Fruit fly (Drosophila melanogaster) whole organism, embryonic: Measurements from ENCODE around the gene Ran-like.

Source experiments
- Bgb ChIP-seq: fragments of 200-800 bp; sonication (Bioruptor generic); IDR thresholded peaks from 2 replicates; pipeline ENCODE4 v1.3.6; 2022; ENCODE audit warnings: missing biosample characterization, missing genetic modification characterization; ENCODE audit not compliant: partially characterized antibody
- CG10462 ChIP-seq: fragments of 200-800 bp; sonication (Bioruptor generic); optimal IDR thresholded peaks from 2 replicates; lab custom pipeline; 2016; ENCODE audit warnings: missing biosample characterization, missing genetic modification characterization
- CG10565 ChIP-seq: fragments of 200-800 bp; sonication (Bioruptor generic); optimal IDR thresholded peaks from 3 replicates; lab custom pipeline; 2016; ENCODE audit warnings: missing biosample characterization, mild to moderate bottlenecking, missing genetic modification characterization
- CG11247 ChIP-seq: fragments of 200-800 bp; sonication (Bioruptor generic); IDR thresholded peaks from 2 replicates; pipeline ENCODE4 v1.3.6; 2022; ENCODE audit warnings: missing biosample characterization, missing genetic modification characterization
- CG12236 ChIP-seq: fragments of 200-800 bp; sonication (Bioruptor generic); optimal IDR thresholded peaks from 2 replicates; lab custom pipeline; 2016; ENCODE audit warnings: missing biosample characterization, missing genetic modification characterization
- CG13894 ChIP-seq: fragments of 200-800 bp; sonication (Bioruptor generic); optimal IDR thresholded peaks from 3 replicates; lab custom pipeline; 2018; ENCODE audit warnings: missing biosample characterization, mild to moderate bottlenecking, missing genetic modification characterization, moderate library complexity
- CG15011 ChIP-seq: fragments of 200-800 bp; sonication (Bioruptor generic); optimal IDR thresholded peaks from 3 replicates; lab custom pipeline; 2018; ENCODE audit warnings: missing biosample characterization, mild to moderate bottlenecking, missing genetic modification characterization
- CG17385 ChIP-seq: fragments of 200-800 bp; sonication (Bioruptor generic); optimal IDR thresholded peaks from 3 replicates; lab custom pipeline; 2018; ENCODE audit warnings: missing biosample characterization, mild to moderate bottlenecking, missing genetic modification characterization
- CG17568 ChIP-seq: fragments of 200-800 bp; sonication (Bioruptor generic); optimal IDR thresholded peaks from 2 replicates; lab custom pipeline; 2018; ENCODE audit warnings: missing biosample characterization, mild to moderate bottlenecking, missing genetic modification characterization, moderate library complexity
- CG17912 ChIP-seq: fragments of 200-800 bp; sonication (Bioruptor generic); optimal IDR thresholded peaks from 2 replicates; lab custom pipeline; 2018; ENCODE audit warnings: missing biosample characterization, mild to moderate bottlenecking, missing genetic modification characterization
- CG18764 ChIP-seq: fragments of 200-800 bp; sonication (Bioruptor generic); optimal IDR thresholded peaks from 3 replicates; lab custom pipeline; 2016; ENCODE audit warnings: missing biosample characterization, missing genetic modification characterization
- CG34422 ChIP-seq: fragments of 200-800 bp; sonication (Bioruptor generic); IDR thresholded peaks from 3 replicates; pipeline ENCODE4 v1.3.6; 2022; ENCODE audit warnings: missing biosample characterization, missing genetic modification characterization
- CG4404 ChIP-seq: fragments of 200-800 bp; sonication (Bioruptor generic); IDR thresholded peaks from 2 replicates; pipeline ENCODE4 v1.3.6; 2022; ENCODE audit warnings: missing biosample characterization, missing genetic modification characterization
- CG6813 ChIP-seq: fragments of 200-800 bp; sonication (Bioruptor generic); optimal IDR thresholded peaks from 2 replicates; lab custom pipeline; 2017; ENCODE audit warnings: missing biosample characterization, missing genetic modification characterization, mild to moderate bottlenecking, moderate library complexity, missing genetic modification reagents
- CG7928 ChIP-seq: fragments of 200-800 bp; sonication (Bioruptor generic); optimal IDR thresholded peaks from 2 replicates; lab custom pipeline; 2017; ENCODE audit warnings: missing biosample characterization, mild to moderate bottlenecking, missing genetic modification characterization
- CG8290 ChIP-seq, 3 experiments: fragments of 200-800 bp; sonication (Bioruptor generic); optimal IDR thresholded peaks; 2 replicates each; lab custom pipeline; 2016 to 2019; ENCODE audit warnings: missing biosample characterization in 3 of 3, missing genetic modification characterization in 3 of 3, mild to moderate bottlenecking in 2 of 3, moderate library complexity in 1 of 3
- CG8478 ChIP-seq: fragments of >200 bp; optimal IDR thresholded peaks from 2 replicates; lab custom pipeline; 2018
- CG9215 ChIP-seq: fragments of 200-800 bp; sonication (Bioruptor generic); IDR thresholded peaks from 2 replicates; pipeline ENCODE4 v1.3.6; 2022; ENCODE audit warnings: missing biosample characterization, missing genetic modification characterization
- D19B ChIP-seq: fragments of 200-800 bp; sonication (Bioruptor generic); optimal IDR thresholded peaks from 2 replicates; lab custom pipeline; 2017; ENCODE audit warnings: missing biosample characterization, mild to moderate bottlenecking, missing genetic modification characterization
- Doc2 ChIP-seq: fragments of 200-800 bp; sonication (Bioruptor generic); IDR thresholded peaks from 2 replicates; pipeline ENCODE4 v1.3.6; 2022; ENCODE audit warnings: missing biosample characterization, missing genetic modification characterization
- Drgx ChIP-seq: fragments of 200-800 bp; sonication (Bioruptor generic); IDR thresholded peaks from 2 replicates; pipeline ENCODE4 v1.3.6; 2022; ENCODE audit warnings: missing biosample characterization, missing genetic modification characterization
- NC2β ChIP-seq: fragments of 200-800 bp; sonication (Bioruptor generic); optimal IDR thresholded peaks from 2 replicates; lab custom pipeline; 2016; ENCODE audit warnings: missing biosample characterization, missing genetic modification characterization
- NK7.1 ChIP-seq: fragments of 200-800 bp; sonication (Bioruptor generic); optimal IDR thresholded peaks from 3 replicates; lab custom pipeline; 2016; ENCODE audit warnings: missing biosample characterization, missing genetic modification characterization
- Poxn ChIP-seq: fragments of 200-800 bp; sonication (Bioruptor generic); IDR thresholded peaks from 2 replicates; pipeline ENCODE4 v1.3.6; 2022; ENCODE audit warnings: missing biosample characterization, missing genetic modification characterization
- Trl ChIP-seq, 3 experiments: fragments of >200 bp in 2 of 3; fragments of 200-800 bp in 1 of 3; sonication (Bioruptor generic) in 1 of 3; optimal IDR thresholded peaks; 2 replicates in 1 of 3; 3 replicates in 2 of 3; lab custom pipeline; 2016 to 2017; ENCODE audit warnings: missing biosample characterization in 1 of 3, missing genetic modification characterization in 1 of 3
- Usf ChIP-seq: fragments of 200-800 bp; sonication (Bioruptor generic); optimal IDR thresholded peaks from 2 replicates; lab custom pipeline; 2017; ENCODE audit warnings: missing genotype, missing biosample characterization, missing genetic modification characterization
- Vsx1 ChIP-seq: fragments of 200-800 bp; sonication (Bioruptor generic); optimal IDR thresholded peaks from 2 replicates; lab custom pipeline; 2017; ENCODE audit warnings: missing biosample characterization, mild to moderate bottlenecking, missing genetic modification characterization, missing genetic modification reagents
- ap ChIP-seq: fragments of 200-800 bp; sonication (Bioruptor generic); IDR thresholded peaks from 2 replicates; pipeline ENCODE4 v1.3.6; 2022; ENCODE audit warnings: missing biosample characterization, missing genetic modification characterization
- ara ChIP-seq: fragments of 200-800 bp; sonication (Bioruptor generic); IDR thresholded peaks from 2 replicates; pipeline ENCODE4 v1.3.6; 2022; ENCODE audit warnings: missing biosample characterization, missing genetic modification characterization
- bab2 ChIP-seq: fragments of 200-800 bp; sonication (Bioruptor generic); optimal IDR thresholded peaks from 2 replicates; lab custom pipeline; 2016; ENCODE audit warnings: missing biosample characterization, missing genetic modification characterization
- cas ChIP-seq: fragments of 200-800 bp; sonication (Bioruptor generic); IDR thresholded peaks from 2 replicates; pipeline ENCODE4 v1.3.6; 2022; ENCODE audit warnings: missing biosample characterization, missing genetic modification characterization
- ewg ChIP-seq: fragments of 200-800 bp; sonication (Bioruptor generic); optimal IDR thresholded peaks from 3 replicates; lab custom pipeline; 2017; ENCODE audit warnings: mild to moderate bottlenecking, missing biosample characterization, missing genetic modification reagents, missing genetic modification characterization
- fd96Cb ChIP-seq: fragments of 200-800 bp; sonication (Bioruptor generic); optimal IDR thresholded peaks from 2 replicates; lab custom pipeline; 2018; ENCODE audit warnings: missing biosample characterization, mild to moderate bottlenecking, missing genetic modification characterization, moderate library complexity
- h ChIP-seq: fragments of >200 bp; optimal IDR thresholded peaks from 2 replicates; lab custom pipeline; 2017
- ham ChIP-seq: fragments of 200-800 bp; sonication (Bioruptor generic); IDR thresholded peaks from 2 replicates; pipeline ENCODE4 v1.3.6; 2022; ENCODE audit warnings: missing biosample characterization, missing genetic modification characterization
- hth ChIP-seq: fragments of >200 bp; optimal IDR thresholded peaks from 2 replicates; lab custom pipeline; 2017; ENCODE audit warnings: inconsistent platforms
- jing ChIP-seq: fragments of 200-800 bp; sonication (Bioruptor generic); optimal IDR thresholded peaks from 2 replicates; lab custom pipeline; 2018; ENCODE audit warnings: missing biosample characterization, mild to moderate bottlenecking, missing genetic modification characterization
- jumu ChIP-seq: fragments of 200-800 bp; sonication (Bioruptor generic); optimal IDR thresholded peaks from 3 replicates; lab custom pipeline; 2016; ENCODE audit warnings: missing biosample characterization, missing genetic modification characterization
- maf-S ChIP-seq: fragments of 200-800 bp; sonication (Bioruptor generic); optimal IDR thresholded peaks from 2 replicates; lab custom pipeline; 2016; ENCODE audit warnings: missing biosample characterization, missing genetic modification characterization
- mirr ChIP-seq: fragments of 200-800 bp; sonication (Bioruptor generic); optimal IDR thresholded peaks from 3 replicates; lab custom pipeline; 2018; ENCODE audit warnings: missing biosample characterization, mild to moderate bottlenecking, missing genetic modification characterization
- nom ChIP-seq: fragments of 200-800 bp; sonication (Bioruptor generic); optimal IDR thresholded peaks from 2 replicates; lab custom pipeline; 2017; ENCODE audit warnings: missing biosample characterization, missing genetic modification characterization, mild to moderate bottlenecking, moderate library complexity, missing genetic modification reagents
- odd ChIP-seq: fragments of 200-800 bp; sonication (Bioruptor generic); optimal IDR thresholded peaks from 2 replicates; lab custom pipeline; 2017; ENCODE audit warnings: missing biosample characterization, mild to moderate bottlenecking, missing genetic modification characterization
- onecut ChIP-seq: fragments of 200-800 bp; sonication (Bioruptor generic); IDR thresholded peaks from 2 replicates; pipeline ENCODE4 v1.3.6; 2022; ENCODE audit warnings: missing biosample characterization, missing genetic modification characterization
- pfk ChIP-seq: fragments of 200-800 bp; sonication (Bioruptor generic); optimal IDR thresholded peaks from 2 replicates; lab custom pipeline; 2018; ENCODE audit warnings: missing biosample characterization, mild to moderate bottlenecking, missing genetic modification characterization, moderate library complexity
- pros ChIP-seq: fragments of 200-800 bp; sonication (Bioruptor generic); optimal IDR thresholded peaks from 3 replicates; lab custom pipeline; 2019; ENCODE audit warnings: missing biosample characterization, mild to moderate bottlenecking, missing genetic modification characterization, moderate library complexity
- scrt ChIP-seq: fragments of 200-800 bp; sonication (Bioruptor generic); optimal IDR thresholded peaks from 2 replicates; lab custom pipeline; 2018; ENCODE audit warnings: missing biosample characterization, mild to moderate bottlenecking, missing genetic modification characterization, moderate library complexity
- sens ChIP-seq: fragments of 200-800 bp; sonication (Bioruptor generic); peaks from one replicate; lab custom pipeline; 2016; ENCODE audit warnings: missing biosample characterization, missing genetic modification characterization
- seq ChIP-seq: fragments of 200-800 bp; sonication (Bioruptor generic); IDR thresholded peaks from 2 replicates; pipeline ENCODE4 v1.3.6; 2022; ENCODE audit warnings: missing biosample characterization, missing genetic modification characterization
- tio ChIP-seq: fragments of 200-800 bp; sonication (Bioruptor generic); optimal IDR thresholded peaks from 2 replicates; lab custom pipeline; 2017; ENCODE audit warnings: missing biosample characterization, missing genetic modification characterization, inconsistent platforms
- ttk ChIP-seq: fragments of 200-800 bp; sonication (Bioruptor generic); IDR thresholded peaks from 2 replicates; pipeline ENCODE4 v2.1.2; 2022; ENCODE audit warnings: missing biosample characterization, missing genetic modification characterization
- zfh2 ChIP-seq: fragments of 200-800 bp; sonication (Bioruptor generic); optimal IDR thresholded peaks from 2 replicates; lab custom pipeline; 2016; ENCODE audit warnings: missing biosample characterization, missing genetic modification characterization

The Ran-like gene

dm6 chr3L:15493886-15494598, 8.8 kb upstream of the Ran-like start (continued):
- TF ChIP-seq CG13894 (tag; lab: Kevin White, UChicago) (no peak), nom (GFP tag; lab: Kevin White, UChicago) (no peak), onecut (no peak), hth (lab: Kevin White, UChicago) (no peak), Doc2 (GFP tag; lab: Robert Waterston, UW) (no peak), ara (no peak; the same call in 1 of the 2 replicates), CG10462 (GFP tag; lab: Kevin White, UChicago) (no peak), sens (GFP tag; lab: Kevin White, UChicago) (no peak), ap (GFP tag; lab: Robert Waterston, UW) (0 out of 2 replicates have a peak, but pooled peaks have one; percentile 37), CG4404 (GFP tag; lab: Robert Waterston, UW) (no peak), CG8478 (no peak), Usf (GFP tag; lab: Kevin White, UChicago) (no peak), CG9215 (GFP tag; lab: Robert Waterston, UW) (no peak), CG17385 (GFP tag; lab: Kevin White, UChicago) (no peak), NK7.1 (GFP tag; lab: Kevin White, UChicago) (no peak), pros (no peak), D19B (GFP tag; lab: Kevin White, UChicago) (peak; percentile 3), odd (GFP tag; lab: Kevin White, UChicago) (peak; percentile 5), tio (GFP tag; lab: Kevin White, UChicago) (no peak), mirr (no peak), CG8290 (GFP tag; optimal IDR thresholded peaks at IDR 0.05; lab: Kevin White, UChicago) (no peak), CG8290 (tag; optimal IDR thresholded peaks at IDR 0.05; lab: Kevin White, UChicago) (no peak), bab2 (GFP tag; lab: Kevin White, UChicago) (no peak), CG7928 (GFP tag; lab: Kevin White, UChicago) (no peak), CG10565 (GFP tag; lab: Kevin White, UChicago) (no peak), Vsx1 (no peak), zfh2 (GFP tag; lab: Kevin White, UChicago) (no peak), NC2β (GFP tag; lab: Kevin White, UChicago) (no peak), CG6813 (GFP tag; lab: Kevin White, UChicago) (peak; percentile 35), Drgx (no peak), CG12236 (no peak), CG18764 (GFP tag; lab: Kevin White, UChicago) (peak; percentile 77), fd96Cb (tag; lab: Kevin White, UChicago) (peak; percentile 56), CG15011 (GFP tag; lab: Kevin White, UChicago) (no peak), pfk (no peak), CG34422 (peak; percentile 60; the same call in 1 of the 3 replicates), Trl (optimal IDR thresholded peaks at IDR 0.05; lab: Kevin White, UChicago) (peak; percentile 75 to 85), Trl (GFP tag; optimal IDR thresholded peaks at IDR 0.05; lab: Kevin White, UChicago) (no peak), ttk (no peak), CG17568 (no peak), scrt (GFP tag; lab: Kevin White, UChicago) (no peak), Bgb (GFP tag; lab: Robert Waterston, UW) (no peak), CG11247 (GFP tag; lab: Robert Waterston, UW) (no peak), jumu (no peak), ham (GFP tag; lab: Robert Waterston, UW) (no peak), seq (GFP tag; lab: Robert Waterston, UW) (peak; percentile 58; the same call in 1 of the 2 replicates), jing (GFP tag; lab: Kevin White, UChicago) (no peak), maf-S (GFP tag; lab: Kevin White, UChicago) (no peak), h (no peak), cas (GFP tag; lab: Robert Waterston, UW) (no peak), ewg (no peak), Poxn (GFP tag; lab: Robert Waterston, UW) (no peak), CG17912 (GFP tag; lab: Kevin White, UChicago) (no peak)
